Worm (Caenorhabditis elegans) whole organism, mixed stage, embryonic: Measurements from ENCODE around the gene M03B6.1.

ENCODE experiments used
- elt-1 ChIP-seq: sonication (generic microtip); optimal IDR thresholded peaks from 2 replicates; lab custom pipeline; 2017; ENCODE audit warnings: missing genetic modification characterization, mild to moderate bottlenecking, missing compliant biosample characterization, antibody characterized with exemption, moderate library complexity, borderline replicate concordance; ENCODE audit not compliant: insufficient read depth
- elt-3 ChIP-seq: fragments of 150-350 bp; optimal IDR thresholded peaks from 2 replicates; lab custom pipeline; 2014; ENCODE audit warnings: missing biosample characterization, missing genetic modification characterization
- mab-5 ChIP-seq: fragments of 150-350 bp; optimal IDR thresholded peaks from 2 replicates; lab custom pipeline; 2014; ENCODE audit warnings: missing biosample characterization, missing genetic modification characterization
- mep-1 ChIP-seq: fragments of 150-350 bp; optimal IDR thresholded peaks from 2 replicates; lab custom pipeline; 2017; ENCODE audit warnings: missing biosample characterization, missing genetic modification reagents, missing genetic modification characterization, inconsistent platforms
- nhr-237 ChIP-seq: fragments of 150-350 bp; optimal IDR thresholded peaks from 2 replicates; lab custom pipeline; 2014; ENCODE audit warnings: missing biosample characterization, missing genetic modification characterization
- pha-4 ChIP-seq: fragments of 150-350 bp; optimal IDR thresholded peaks from 2 replicates; lab custom pipeline; 2018; ENCODE audit warnings: missing biosample characterization, missing genetic modification reagents, missing genetic modification characterization
- snpc-4 ChIP-seq: fragments of 150-350 bp; optimal IDR thresholded peaks from 2 replicates; lab custom pipeline; 2014; ENCODE audit warnings: missing biosample characterization, missing genetic modification characterization
- sptf-1 ChIP-seq: sonication (generic microtip); optimal IDR thresholded peaks from 2 replicates; lab custom pipeline; 2017; ENCODE audit warnings: mild to moderate bottlenecking, missing genetic modification characterization, moderate library complexity, missing compliant biosample characterization
- unc-120 ChIP-seq: sonication (generic microtip); optimal IDR thresholded peaks from 2 replicates; lab custom pipeline; 2017; ENCODE audit warnings: missing genetic modification characterization, missing compliant biosample characterization; ENCODE audit not compliant: poor library complexity, severe bottlenecking
- zip-8 ChIP-seq: fragments of 150-350 bp; optimal IDR thresholded peaks from 2 replicates; lab custom pipeline; 2014; ENCODE audit warnings: missing biosample characterization, missing genetic modification characterization
- ztf-11 ChIP-seq: fragments of 150-350 bp; optimal IDR thresholded peaks from 2 replicates; lab custom pipeline; 2014; ENCODE audit warnings: missing biosample characterization, missing genetic modification characterization

- no peak for TF ChIP-seq nhr-237 (tag; lab: Kevin White, UChicago)
- no peak for TF ChIP-seq elt-1 (tag; lab: Kevin White, UChicago)
- TF ChIP-seq ztf-11 (tag; lab: Kevin White, UChicago), result no peak
- no peak for TF ChIP-seq zip-8 (tag; lab: Kevin White, UChicago)
- TF ChIP-seq unc-120 (tag; lab: Kevin White, UChicago), result no peak
- TF ChIP-seq pha-4 (tag; lab: Kevin White, UChicago), result no peak
- TF ChIP-seq sptf-1 (tag; lab: Kevin White, UChicago), result no peak
- TF ChIP-seq mep-1, result no peak
- no peak for TF ChIP-seq elt-3 (tag; lab: Kevin White, UChicago)
- TF ChIP-seq snpc-4 (tag; lab: Kevin White, UChicago), result no peak
- no peak for TF ChIP-seq mab-5 (tag; lab: Kevin White, UChicago)
These were observed 3.4 kb upstream of the M03B6.1 start for ce11 chrX:13838019-13838418.
